Worm (Caenorhabditis elegans): Measurements from ENCODE around the gene K08D8.3.

Gene K08D8.3

DNA sequence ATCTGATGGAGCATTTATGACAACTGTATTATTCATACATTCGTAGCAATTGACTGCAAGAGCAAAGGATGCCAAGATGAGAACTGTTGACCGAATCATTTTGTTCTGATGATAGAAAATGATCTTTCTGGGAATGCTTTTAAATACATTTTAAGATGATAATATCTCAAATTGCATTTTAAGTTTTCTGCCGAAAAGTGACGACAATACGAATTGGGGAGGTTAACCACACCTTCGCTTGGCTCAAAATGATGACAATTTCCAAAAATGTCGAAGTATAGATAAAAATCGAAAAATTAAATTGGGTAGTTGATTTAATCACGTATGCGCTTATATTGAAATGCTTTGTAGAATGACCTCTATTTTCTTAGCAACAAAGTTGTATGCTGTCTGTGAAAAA lies 34.8 kb upstream of the K08D8.3 start, which contains the start of gene dod-24:
Gene dod-24 (minus strand): TSS at position 101 of the 400 bp plus-strand sequence.
- TF ChIP-seq ztf-25 (GFP tag; IDR thresholded peaks at IDR 0.05) = no peak
- TF ChIP-seq B0261.1 (tag; optimal IDR thresholded peaks at IDR 0.05) = no peak
- TF ChIP-seq B0035.1 (tag; optimal IDR thresholded peaks at IDR 0.05) = no peak

DNA sequence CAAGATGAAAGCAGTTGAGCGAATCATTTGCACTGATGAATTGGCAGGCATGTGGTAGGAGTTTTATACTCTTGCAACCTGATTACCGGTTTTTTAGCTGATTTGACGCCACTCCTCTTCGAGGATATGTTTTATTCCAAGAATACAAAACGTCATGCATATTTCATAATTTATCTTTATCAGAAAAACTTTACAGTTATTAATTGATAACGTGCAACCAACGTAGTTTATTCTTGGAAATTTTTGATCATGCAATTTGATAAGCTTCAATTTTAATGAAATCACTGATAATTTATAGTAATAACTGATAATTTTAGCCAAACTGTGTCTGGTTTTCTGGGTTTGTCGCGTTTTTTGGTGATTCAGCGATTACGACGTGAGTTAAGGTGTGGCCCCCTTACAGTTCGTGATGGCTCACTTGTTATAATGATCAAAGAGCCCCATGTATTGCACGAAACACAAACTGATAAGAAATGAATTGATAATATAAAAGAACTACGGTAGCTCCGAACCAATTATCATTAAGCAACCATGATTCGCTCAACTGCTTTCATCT lies 29.8 kb upstream of the K08D8.3 start, which contains the start of the genes cld-1 and dod-21:
Gene cld-1 (minus strand): TSS at position 51 of the 556 bp plus-strand sequence.
Gene dod-21 (plus strand): TSS at position 518 of the 556 bp plus-strand sequence.
- TF ChIP-seq K12H6.12 (tag; optimal IDR thresholded peaks at IDR 0.05) = no peak
- TF ChIP-seq F57A8.1 (GFP tag; optimal IDR thresholded peaks at IDR 0.05) = no peak
- peak; percentile 78 for TF ChIP-seq nfyb-1 (GFP tag; IDR thresholded peaks at IDR 0.05)
- peak; percentile 69 for TF ChIP-seq nhr-80 (tag; optimal IDR thresholded peaks at IDR 0.05)

DNA sequence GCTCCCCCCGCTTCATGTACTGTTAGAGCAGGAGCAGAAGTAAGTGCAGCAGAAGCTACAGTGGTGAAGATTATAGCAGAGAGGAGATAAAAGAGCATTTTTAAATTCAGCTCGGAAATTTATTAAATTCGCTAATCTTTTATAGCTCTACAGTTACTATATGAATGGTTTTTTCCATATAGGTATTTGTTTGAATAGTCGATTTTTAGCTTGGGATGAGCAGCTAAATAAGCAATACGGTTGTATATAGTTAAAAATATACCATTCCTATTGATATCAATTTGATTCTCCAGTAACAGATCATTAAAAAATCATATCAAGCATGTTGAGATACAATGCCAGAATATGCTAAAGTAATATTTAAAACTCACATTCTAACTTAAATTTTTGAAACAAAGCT lies 20.2 kb upstream of the K08D8.3 start, which contains the start of gene srlf-5:
Gene srlf-5 (minus strand): TSS at position 101 of the 400 bp plus-strand sequence.
- TF ChIP-seq F33H1.4 (GFP tag; IDR thresholded peaks at IDR 0.05) (no peak), snpc-1.3 (tag; optimal IDR thresholded peaks at IDR 0.05; ENCODE audit: insufficient read depth) (no peak), mes-4 (tag; optimal IDR thresholded peaks at IDR 0.05) (no peak), akir-1 (GFP tag; optimal IDR thresholded peaks at IDR 0.05) (no peak), unc-62 (GFP tag; optimal IDR thresholded peaks at IDR 0.05) (no peak), hlh-12 (tag; optimal IDR thresholded peaks at IDR 0.05) (no peak), egl-18 (GFP tag; IDR thresholded peaks at IDR 0.05) (no peak), ceh-40 (GFP tag; IDR thresholded peaks at IDR 0.05) (no peak), C06A6.2 (GFP tag; conservative IDR thresholded peaks at IDR 0.05) (no peak), efl-1 (GFP tag; optimal IDR thresholded peaks at IDR 0.05) (no peak), nhr-90 (tag; optimal IDR thresholded peaks at IDR 0.05) (no peak)

DNA sequence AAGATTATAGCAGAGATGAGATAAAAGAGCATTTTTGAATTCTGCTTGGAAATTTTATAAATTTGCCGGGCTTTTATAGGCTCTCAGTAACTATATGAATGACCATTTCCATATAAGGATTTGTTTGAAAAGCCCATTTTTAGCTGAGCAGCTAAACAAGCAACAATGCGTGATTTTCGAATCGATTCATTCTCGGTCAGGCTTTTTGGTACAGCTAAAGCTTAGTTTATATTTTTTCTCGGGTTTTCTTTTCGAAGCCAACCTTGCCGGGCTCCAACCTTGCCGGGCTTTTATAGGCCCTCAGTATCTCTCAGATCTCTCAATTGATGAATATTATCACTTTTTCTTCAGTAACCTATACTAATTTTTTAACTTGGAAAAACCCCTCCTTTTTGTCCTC lies 17.9 kb upstream of the K08D8.3 start, which contains the start of gene srlf-4:
Gene srlf-4 (minus strand): TSS at position 101 of the 400 bp plus-strand sequence.
- TF ChIP-seq bed-1 (GFP tag; IDR thresholded peaks at IDR 0.05) (0 out of 2 replicates have a peak, but pooled peaks have one; percentile 34), ceh-27 (GFP tag; optimal IDR thresholded peaks at IDR 0.05) (no peak)

DNA sequence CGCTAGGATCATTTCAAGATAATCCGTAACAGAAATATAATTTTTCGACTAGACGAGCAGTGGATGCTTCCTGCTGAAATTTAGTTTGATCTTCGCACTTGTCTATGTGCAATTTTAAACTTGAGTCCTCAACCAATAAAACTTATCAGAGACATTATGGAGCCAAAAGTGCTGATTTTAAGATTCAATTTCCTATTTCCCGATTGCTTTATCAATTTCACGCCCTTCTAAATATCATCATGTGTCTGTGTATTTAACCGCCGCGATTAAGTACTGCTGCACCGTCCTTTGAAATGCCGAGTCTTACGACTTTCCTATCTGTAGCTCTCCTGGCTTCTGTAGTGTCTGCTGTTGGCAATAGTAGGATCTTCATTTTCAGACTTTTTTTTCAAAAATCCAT lies 14.6 kb upstream of the K08D8.3 start, which contains the start of gene C32H11.4:
Gene C32H11.4 (plus strand): TSS at position 238 of the 400 bp plus-strand sequence.
- peak; percentile 32 for TF ChIP-seq nhr-80 (tag; optimal IDR thresholded peaks at IDR 0.05)
- no peak for TF ChIP-seq attf-5 (GFP tag; optimal IDR thresholded peaks at IDR 0.05)
- TF ChIP-seq madf-10 (tag; optimal IDR thresholded peaks at IDR 0.05) = no peak
- TF ChIP-seq F33H1.4 (GFP tag; IDR thresholded peaks at IDR 0.05) = no peak

DNA sequence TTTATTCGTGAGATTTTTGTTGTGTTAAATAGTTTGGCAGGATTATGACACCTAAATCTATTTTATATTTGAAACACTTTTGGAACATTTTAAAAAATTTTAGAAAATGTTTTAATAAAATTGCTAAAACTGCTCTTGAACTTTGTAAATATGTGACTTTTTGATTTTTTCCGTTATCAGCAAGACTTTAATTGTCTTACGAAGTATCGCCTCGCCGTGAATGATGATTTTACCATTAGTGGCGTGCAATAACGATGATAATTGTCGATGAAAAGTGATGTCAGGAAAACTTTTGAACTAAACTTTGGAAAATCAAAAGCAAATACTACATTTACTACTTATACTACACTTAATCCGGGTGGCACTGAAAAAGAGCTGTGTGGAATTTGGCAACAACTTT lies 14.1 kb upstream of the K08D8.3 start:
- no peak for TF ChIP-seq bed-2 (GFP tag; IDR thresholded peaks at IDR 0.05)
- TF ChIP-seq ets-4 (GFP tag; optimal IDR thresholded peaks at IDR 0.05) = no peak
- no peak for TF ChIP-seq hsf-1 (GFP tag; IDR thresholded peaks at IDR 0.05)
- TF ChIP-seq aptf-2 (GFP tag; conservative IDR thresholded peaks at IDR 0.05) = no peak
- TF ChIP-seq repo-1 (tag; optimal IDR thresholded peaks at IDR 0.05) = no peak
- TF ChIP-seq nhr-90 (tag; optimal IDR thresholded peaks at IDR 0.05) = no peak
- TF ChIP-seq Y53G8AR.9 (GFP tag; conservative IDR thresholded peaks at IDR 0.05) = no peak
- no peak for TF ChIP-seq F10E7.11 (tag; optimal IDR thresholded peaks at IDR 0.05)

Data from whole organism, young adult.